Fruit fly (Drosophila melanogaster) Kc167 (cell line): ENCODE data around the gene CG11322.

Experiments used
- Myc ChIP-seq: fragments of >200 bp; optimal IDR thresholded peaks from 2 replicates; lab custom pipeline; 2017; ENCODE audit warnings: missing external identifiers
- Sin3A ChIP-seq: fragments of >200 bp; optimal IDR thresholded peaks from 2 replicates; lab custom pipeline; 2018; ENCODE audit warnings: missing external identifiers
- h ChIP-seq: fragments of >200 bp; optimal IDR thresholded peaks from 3 replicates; lab custom pipeline; 2018; ENCODE audit warnings: missing external identifiers
- insv ChIP-seq: fragments of >200 bp; optimal IDR thresholded peaks from 3 replicates; lab custom pipeline; 2018; ENCODE audit warnings: missing external identifiers
- psq ChIP-seq: fragments of >200 bp; optimal IDR thresholded peaks from 2 replicates; lab custom pipeline; 2017; ENCODE audit warnings: missing external identifiers
- ttk ChIP-seq: sonication (Bioruptor generic); optimal IDR thresholded peaks from 2 replicates; lab custom pipeline; 2017; ENCODE audit warnings: missing external identifiers

The CG11322 gene

DNA sequence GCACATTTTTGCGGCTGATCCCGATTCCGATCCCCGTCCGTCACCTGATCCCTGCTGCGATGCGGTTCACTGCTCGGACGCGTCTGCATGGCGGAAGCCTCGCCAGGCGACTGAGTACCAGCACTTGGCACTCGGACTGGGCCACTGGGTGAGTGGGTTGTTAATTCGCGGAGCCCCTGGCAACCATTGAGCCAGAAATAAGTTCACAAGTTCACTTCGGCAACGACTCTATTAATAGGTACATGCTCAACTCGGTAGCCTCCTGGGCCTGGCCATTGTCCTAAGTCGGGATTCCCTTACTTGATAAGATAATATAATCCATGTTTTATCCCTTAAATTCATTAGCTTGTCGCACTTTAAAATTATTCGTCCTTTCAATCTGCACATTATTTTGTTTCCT lies 19.3 kb downstream of the CG11322 start, which contains the start of gene TTLL3A:
Gene TTLL3A (minus strand): TSS at position 101 of the 400 bp plus-strand sequence.
- TF ChIP-seq psq (lab: Kevin White, UChicago) (no peak), insv (no peak), Myc (lab: Kevin White, UChicago) (no peak), ttk (lab: Kevin White, UChicago) (no peak), h (lab: Kevin White, UChicago) (no peak), Sin3A (lab: Kevin White, UChicago) (no peak)

dm6 chr2L:6732566-6732965 lies 26.9 kb downstream of the CG11322 start, which contains the start of gene TTLL3B:
TSS of gene TTLL3B (plus strand) at chr2L:6732866.
- TF ChIP-seq Sin3A (lab: Kevin White, UChicago): no peak
- no peak for TF ChIP-seq h (lab: Kevin White, UChicago)
- no peak for TF ChIP-seq psq (lab: Kevin White, UChicago)
- no peak for TF ChIP-seq insv
- no peak for TF ChIP-seq Myc (lab: Kevin White, UChicago)
- no peak for TF ChIP-seq ttk (lab: Kevin White, UChicago)

dm6 chr2L:6723750-6724503 lies 35.5 kb downstream of the CG11322 start, which contains the start of gene Liprin-alpha:
TSS of gene Liprin-alpha (plus strand) at chr2L:6723903.
- no peak for TF ChIP-seq psq (lab: Kevin White, UChicago)
- TF ChIP-seq ttk (lab: Kevin White, UChicago): no peak
- no peak for TF ChIP-seq Sin3A (lab: Kevin White, UChicago)
- no peak for TF ChIP-seq h (lab: Kevin White, UChicago)
- TF ChIP-seq insv: no peak
- TF ChIP-seq Myc (lab: Kevin White, UChicago): no peak

dm6 chr2L:6722822-6723749 lies 36.3 kb downstream of the CG11322 start, which contains the start of gene homer:
TSS of gene homer (minus strand) at chr2L:6723359.
- TF ChIP-seq psq (lab: Kevin White, UChicago) (no peak), h (lab: Kevin White, UChicago) (no peak), ttk (lab: Kevin White, UChicago) (no peak), insv (no peak), Myc (lab: Kevin White, UChicago) (no peak)

DNA sequence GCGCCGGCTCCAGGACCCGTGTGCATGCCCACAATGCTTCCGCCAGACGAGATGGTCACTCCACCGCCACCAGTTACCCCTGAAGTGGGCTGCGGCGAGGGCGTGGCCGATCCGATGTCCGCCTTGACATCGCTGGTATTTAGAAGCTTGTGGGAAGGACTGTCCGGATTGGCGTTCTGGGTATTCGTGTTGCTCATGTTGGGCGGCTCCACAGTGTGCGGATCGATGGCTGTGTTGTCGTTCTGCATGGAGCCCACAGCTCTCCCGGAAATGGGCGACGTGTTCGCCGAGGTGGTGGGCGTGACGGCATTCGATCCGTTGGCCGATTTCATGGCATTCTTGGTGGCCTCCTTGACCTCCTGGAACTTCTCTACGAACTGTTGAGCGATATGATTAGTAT lies 37.7 kb downstream of the CG11322 start:
- no peak for TF ChIP-seq insv
- TF ChIP-seq h (lab: Kevin White, UChicago): no peak
- TF ChIP-seq Myc (lab: Kevin White, UChicago): no peak
- no peak for TF ChIP-seq psq (lab: Kevin White, UChicago)
- no peak for TF ChIP-seq ttk (lab: Kevin White, UChicago)
- no peak for TF ChIP-seq Sin3A (lab: Kevin White, UChicago)

DNA sequence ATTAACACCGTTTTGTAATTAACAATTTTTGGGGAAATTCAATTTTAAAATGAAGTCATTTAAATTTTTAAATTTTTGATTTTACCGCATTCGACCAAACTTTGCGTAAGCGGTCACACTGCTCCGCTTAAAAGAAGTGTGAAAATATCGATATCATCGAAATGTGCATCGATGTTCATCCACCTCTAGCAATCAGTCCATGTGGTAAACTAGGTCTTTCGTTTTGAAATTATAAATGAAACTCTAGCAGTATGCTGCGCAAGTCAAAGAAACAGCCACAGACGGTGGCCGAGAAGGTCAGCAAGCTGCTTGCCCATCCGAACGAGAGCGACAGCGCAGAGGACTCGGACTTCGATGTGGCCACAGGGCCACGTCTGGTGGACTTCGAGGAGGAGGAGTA lies 42.0 kb downstream of the CG11322 start, which contains the start of gene Aatf:
Gene Aatf (plus strand): TSS at position 166 of the 400 bp plus-strand sequence.
- TF ChIP-seq insv (no peak), psq (lab: Kevin White, UChicago) (no peak), h (lab: Kevin White, UChicago) (no peak), ttk (lab: Kevin White, UChicago) (no peak), Sin3A (lab: Kevin White, UChicago) (no peak), Myc (lab: Kevin White, UChicago) (no peak)

DNA sequence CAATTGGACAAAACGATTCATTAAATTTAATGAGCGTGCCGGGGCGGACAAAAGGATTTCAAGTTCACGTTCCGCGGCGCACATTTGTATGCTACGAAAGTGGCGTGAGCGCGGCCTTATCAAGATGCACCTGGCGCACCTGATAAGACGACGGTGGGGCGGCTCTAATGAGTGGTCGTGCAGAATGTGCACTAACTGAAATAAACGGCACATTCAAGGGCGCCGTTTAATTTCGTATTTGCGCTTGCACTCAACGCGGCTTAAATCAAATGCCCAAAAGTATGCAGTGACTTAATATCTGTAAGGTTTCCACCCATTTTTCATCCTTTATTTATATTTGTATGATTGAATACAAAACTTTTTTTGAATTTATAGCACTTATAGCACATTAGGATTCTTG lies 42.5 kb downstream of the CG11322 start:
- TF ChIP-seq psq (lab: Kevin White, UChicago) (no peak), h (lab: Kevin White, UChicago) (no peak), insv (no peak), Myc (lab: Kevin White, UChicago) (no peak), ttk (lab: Kevin White, UChicago) (no peak), Sin3A (lab: Kevin White, UChicago) (no peak)

- no peak for TF ChIP-seq ttk (lab: Kevin White, UChicago)
- TF ChIP-seq Sin3A (lab: Kevin White, UChicago): no peak
- TF ChIP-seq h (lab: Kevin White, UChicago): no peak
- TF ChIP-seq insv: no peak
Measured at dm6 chr2L:6716182-6716770, 43.2 kb downstream of the CG11322 start, which contains the start of gene AkhR. TSS of gene AkhR (minus strand) at chr2L:6716186.

DNA sequence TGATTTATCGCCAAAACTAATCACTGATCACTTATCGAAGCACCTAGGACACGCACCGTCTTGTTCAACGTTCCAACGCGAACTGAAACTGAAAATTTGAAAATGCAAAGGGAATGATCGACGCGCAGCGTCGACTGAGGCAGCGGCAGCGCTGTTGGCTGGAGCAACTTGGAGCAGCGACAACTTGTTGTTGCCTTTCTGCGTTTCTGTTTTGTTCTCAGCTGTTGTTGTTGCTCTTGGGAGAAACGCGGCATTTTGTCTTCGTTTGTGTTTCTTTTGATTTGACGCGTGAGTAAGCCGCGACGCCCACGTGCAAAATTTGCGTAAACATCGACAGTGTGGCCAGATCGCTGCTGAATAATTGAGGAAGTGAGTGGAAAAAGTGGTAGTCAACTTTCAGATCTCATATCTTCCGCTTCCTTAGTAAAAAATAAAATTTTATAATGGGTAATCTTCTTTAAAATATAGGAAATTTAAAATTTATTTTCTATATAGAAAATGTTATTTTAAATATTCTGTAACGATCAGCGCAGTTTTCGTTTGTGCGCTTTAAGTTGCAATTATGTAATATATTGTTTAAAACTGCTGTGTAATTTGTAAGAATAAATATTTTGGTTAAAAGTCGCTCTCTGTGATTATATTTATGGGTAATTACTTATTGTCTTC lies 50.3 kb downstream of the CG11322 start, which contains the start of gene Tsp:
Gene Tsp (minus strand): TSS at position 90 of the 666 bp plus-strand sequence.
- TF ChIP-seq Myc (lab: Kevin White, UChicago) (no peak), ttk (lab: Kevin White, UChicago) (no peak), Sin3A (lab: Kevin White, UChicago) (no peak), h (lab: Kevin White, UChicago) (no peak), psq (lab: Kevin White, UChicago) (no peak), insv (no peak)
